Fruit fly (Drosophila melanogaster) whole organism, prepupa: Measurements from ENCODE around the gene spz3.
A peak's percentile ranks its signal among the peaks of the same experiment; 100 is the strongest.

Source experiments
- CG10631 ChIP-seq: fragments of 200-800 bp; sonication (Bioruptor generic); optimal IDR thresholded peaks from 2 replicates; lab custom pipeline; 2016; ENCODE audit warnings: missing biosample characterization, missing genetic modification characterization
- CG15336 ChIP-seq: fragments of 200-800 bp; sonication (Bioruptor generic); IDR thresholded peaks from 2 replicates; pipeline ENCODE4 v1.3.6; 2022; ENCODE audit warnings: missing biosample characterization, missing genetic modification characterization
- CG32006 ChIP-seq: fragments of 200-800 bp; sonication (Bioruptor generic); optimal IDR thresholded peaks from 3 replicates; lab custom pipeline; 2017; ENCODE audit warnings: missing biosample characterization, mild to moderate bottlenecking, missing genetic modification characterization
- CG6854 ChIP-seq: fragments of 200-800 bp; sonication (Bioruptor generic); optimal IDR thresholded peaks from 2 replicates; lab custom pipeline; 2017; ENCODE audit warnings: missing biosample characterization, mild to moderate bottlenecking, missing genetic modification characterization
- CG8119 ChIP-seq: fragments of 200-800 bp; sonication (Bioruptor generic); IDR thresholded peaks from 3 replicates; pipeline ENCODE4 v1.3.6; 2022; ENCODE audit warnings: missing biosample characterization, missing genetic modification characterization
- Ets21C ChIP-seq: fragments of 200-800 bp; sonication (Bioruptor generic); optimal IDR thresholded peaks from 3 replicates; lab custom pipeline; 2016; ENCODE audit warnings: missing biosample characterization, missing genetic modification characterization
- Gug ChIP-seq: fragments of 200-800 bp; sonication (Bioruptor generic); IDR thresholded peaks from 2 replicates; pipeline ENCODE4 v1.3.6; 2022; ENCODE audit warnings: missing biosample characterization, missing genetic modification characterization
- Hr39 ChIP-seq: fragments of 200-800 bp; sonication (Bioruptor generic); optimal IDR thresholded peaks from 2 replicates; lab custom pipeline; 2016; ENCODE audit warnings: missing biosample characterization, missing genetic modification characterization
- OdsH ChIP-seq: fragments of 200-800 bp; sonication (Bioruptor generic); optimal IDR thresholded peaks from 3 replicates; lab custom pipeline; 2016; ENCODE audit warnings: missing biosample characterization, missing genetic modification characterization
- dac ChIP-seq: fragments of 200-800 bp; sonication (Bioruptor generic); optimal IDR thresholded peaks from 2 replicates; lab custom pipeline; 2017; ENCODE audit warnings: missing biosample characterization, mild to moderate bottlenecking, missing genetic modification characterization
- spab ChIP-seq: fragments of 200-800 bp; sonication (Bioruptor generic); optimal IDR thresholded peaks from 2 replicates; lab custom pipeline; 2017; ENCODE audit warnings: missing biosample characterization, mild to moderate bottlenecking, missing genetic modification characterization, missing genetic modification reagents

DNA sequence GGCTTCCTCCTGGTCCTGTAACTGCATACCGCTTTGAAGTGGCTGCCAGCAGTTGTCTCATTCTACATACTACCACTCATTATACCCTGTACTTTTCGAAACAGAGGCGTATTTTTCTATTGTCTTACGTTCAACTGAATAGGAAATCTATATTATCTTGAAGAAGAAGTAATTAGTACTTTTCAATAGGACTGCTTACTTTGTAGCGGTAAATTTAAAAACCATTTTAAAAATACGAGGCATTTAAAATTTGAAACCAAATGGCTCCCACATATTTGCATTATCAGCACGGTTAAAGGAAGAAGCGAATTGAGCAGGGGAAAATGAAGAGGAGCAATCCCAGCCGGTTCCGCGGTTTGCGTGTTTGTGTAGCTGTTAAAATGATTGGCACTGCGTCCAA is 17.9 kb upstream of the spz3 start:
- TF ChIP-seq CG32006 (GFP tag; lab: Kevin White, UChicago): peak; percentile 67
- peak; percentile 52; the same call in 2 of the 3 replicates for TF ChIP-seq CG8119 (GFP tag; lab: Robert Waterston, UW)
- TF ChIP-seq dac (GFP tag; lab: Kevin White, UChicago): no peak
- 0 out of 2 replicates have a peak, but pooled peaks have one; percentile 28 for TF ChIP-seq Gug (GFP tag; lab: Robert Waterston, UW)
- TF ChIP-seq CG10631 (GFP tag; lab: Kevin White, UChicago): peak; percentile 69
- TF ChIP-seq CG6854 (GFP tag; lab: Kevin White, UChicago): no peak
- peak; percentile 55 for TF ChIP-seq Hr39 (GFP tag; lab: Kevin White, UChicago)
- TF ChIP-seq spab (GFP tag; lab: Kevin White, UChicago): peak; percentile 55
- peak; percentile 59; the same call in 1 of the 2 replicates for TF ChIP-seq CG15336
- peak; percentile 50 for TF ChIP-seq OdsH (GFP tag; lab: Kevin White, UChicago)
- peak; percentile 40 for TF ChIP-seq Ets21C
